Worm (Caenorhabditis elegans) whole organism, midembryonic: ENCODE data around the gene fbxa-77.

Experiments used
- cog-1 ChIP-seq: sonication (generic microtip); optimal IDR thresholded peaks from 2 replicates; lab custom pipeline; 2016; ENCODE audit warnings: missing genetic modification characterization, missing compliant biosample characterization
- ztf-23 ChIP-seq: fragments of 200-800 bp; sonication (Bioruptor generic); IDR thresholded peaks from 2 replicates; pipeline ENCODE4 v1.3.6; 2022; ENCODE audit warnings: missing genetic modification reagents, missing genetic modification characterization, missing compliant biosample characterization
- ztf-29 ChIP-seq: fragments of 200-800 bp; sonication (Bioruptor generic); IDR thresholded peaks from 2 replicates; pipeline ENCODE4 v1.3.6; 2022; ENCODE audit warnings: missing genetic modification reagents, missing genetic modification characterization, missing compliant biosample characterization

DNA sequence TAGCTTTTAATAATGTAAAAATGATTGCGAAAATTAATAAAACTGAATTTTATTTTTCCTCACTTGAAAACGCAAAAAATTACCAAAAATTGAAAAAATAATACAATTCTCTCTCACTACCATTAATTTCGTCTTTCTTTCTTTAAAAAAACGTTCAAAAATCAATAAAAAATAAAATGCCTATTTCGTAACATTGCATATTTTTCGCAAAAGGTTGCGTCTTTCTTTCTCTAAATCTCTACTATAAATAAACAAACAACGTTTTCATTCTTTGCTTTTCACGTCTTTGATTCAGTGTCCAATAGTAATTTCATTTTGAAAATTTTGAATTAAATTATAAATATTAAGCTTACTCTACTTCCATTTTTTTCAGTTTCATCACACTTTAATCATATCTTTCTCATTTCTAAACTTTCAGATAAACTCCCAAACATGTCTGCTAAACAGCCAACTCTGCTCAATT is 35.3 kb downstream of the fbxa-77 start, which contains the start of gene fbxa-37:
- TF ChIP-seq cog-1 (tag; lab: Kevin White, UChicago) (no peak), ztf-23 (GFP tag; lab: Robert Waterston, UW) (no peak), ztf-29 (no peak)
